Fruit fly (Drosophila melanogaster): ENCODE results near the gene ringer.
A peak's percentile ranks its signal among the peaks of the same experiment; 100 is the strongest.

ringer gene

DNA sequence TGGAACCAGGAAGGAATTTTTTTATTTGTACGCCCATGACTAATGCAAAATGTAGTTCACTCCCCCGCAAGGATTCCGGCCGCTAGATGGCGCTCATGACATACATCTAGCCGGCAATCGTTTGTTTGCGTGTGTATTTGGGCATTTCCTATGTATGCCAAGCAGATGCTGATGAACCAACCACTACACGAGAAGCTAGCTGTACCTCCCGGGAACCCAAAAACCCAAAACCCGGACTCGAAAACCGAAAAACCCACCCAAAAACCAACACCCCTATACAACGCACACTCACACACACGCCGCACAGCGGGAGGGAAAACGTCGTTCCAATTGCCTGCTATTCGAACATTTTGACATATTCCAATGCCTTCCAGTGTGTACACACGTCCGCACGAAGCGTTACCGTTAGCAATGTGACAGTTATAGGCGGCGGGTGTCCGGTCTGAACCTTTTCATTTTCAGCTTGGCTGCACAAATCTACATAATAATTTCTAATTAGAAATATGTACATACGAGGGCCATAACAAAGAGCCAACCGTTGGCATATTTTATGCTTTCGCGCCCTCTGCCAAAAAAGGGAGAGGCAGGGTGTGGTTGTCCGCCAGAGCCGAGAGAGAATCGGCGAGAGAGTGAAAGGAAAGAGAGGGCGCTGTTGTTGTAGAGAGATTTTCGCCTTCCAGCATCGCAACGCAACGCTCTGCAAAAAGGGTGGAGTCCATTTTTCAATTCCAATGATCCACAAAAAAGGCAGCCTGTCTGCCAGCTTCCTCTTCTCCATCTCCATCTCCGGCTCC lies 48.8 kb upstream of the ringer start (continued):
- TF ChIP-seq ewg (GFP tag; optimal IDR thresholded peaks at IDR 0.05) = no peak
- TF ChIP-seq Adf1 (GFP tag; IDR thresholded peaks at IDR 0.05) = no peak
- TF ChIP-seq grau (tag; optimal IDR thresholded peaks at IDR 0.05) = peak; percentile 4
- peak; percentile 3 for TF ChIP-seq phol (tag; optimal IDR thresholded peaks at IDR 0.05)
- TF ChIP-seq insv (GFP tag; optimal IDR thresholded peaks at IDR 0.05) = peak in 1 of 2 experiments; percentile 94
- peak; percentile 36 for TF ChIP-seq sd (tag; optimal IDR thresholded peaks at IDR 0.05)
- TF ChIP-seq seq (GFP tag; IDR thresholded peaks at IDR 0.05) = peak; percentile 49; the same call in 1 of the 2 replicates
- TF ChIP-seq CG4328 (GFP tag; optimal IDR thresholded peaks at IDR 0.05) = peak; percentile 13
- TF ChIP-seq CG6791 (GFP tag; IDR thresholded peaks at IDR 0.05; ENCODE audit: partially characterized antibody) = peak; percentile 56; the same call in 1 of the 3 replicates
- peak; percentile 51; the same call in 1 of the 2 replicates for TF ChIP-seq rib (GFP tag; IDR thresholded peaks at IDR 0.05)
- no peak for TF ChIP-seq CG4854 (GFP tag; optimal IDR thresholded peaks at IDR 0.05)
- TF ChIP-seq Optix (GFP tag; IDR thresholded peaks at IDR 0.05) = no peak
- no peak for TF ChIP-seq zf30C (GFP tag; optimal IDR thresholded peaks at IDR 0.05)
- TF ChIP-seq CG16863 (GFP tag; optimal IDR thresholded peaks at IDR 0.05) = no peak
- peak; percentile 83 for TF ChIP-seq CG14965 (GFP tag; optimal IDR thresholded peaks at IDR 0.05; ENCODE audit: borderline replicate concordance)
- TF ChIP-seq CG9727 (GFP tag; optimal IDR thresholded peaks at IDR 0.05) = peak; percentile 18
- TF ChIP-seq crol (GFP tag; IDR thresholded peaks at IDR 0.05) = peak; percentile 25; the same call in 1 of the 2 replicates
- no peak for TF ChIP-seq lilli (GFP tag; optimal IDR thresholded peaks at IDR 0.05)
- TF ChIP-seq ara (GFP tag; IDR thresholded peaks at IDR 0.05) = 0 out of 2 replicates have a peak, but pooled peaks have one; percentile 36
- TF ChIP-seq Hey (tag; optimal IDR thresholded peaks at IDR 0.05) = peak; percentile 68
- no peak for TF ChIP-seq CG13123 (GFP tag; optimal IDR thresholded peaks at IDR 0.05)
- TF ChIP-seq Elba2 (GFP tag; optimal IDR thresholded peaks at IDR 0.05) = peak; percentile 83
- TF ChIP-seq sens (GFP tag) = peak; percentile 85
- no peak for TF ChIP-seq prd (optimal IDR thresholded peaks at IDR 0.05)
- TF ChIP-seq prd (GFP tag; IDR thresholded peaks at IDR 0.05) = peak; percentile 8; the same call in 1 of the 3 replicates
- TF ChIP-seq CG10543 (GFP tag; optimal IDR thresholded peaks at IDR 0.05) = peak; percentile 25
- peak; percentile 84 for TF ChIP-seq CG4360 (GFP tag; IDR thresholded peaks at IDR 0.05)
- no peak for TF ChIP-seq CG17612 (GFP tag; IDR thresholded peaks at IDR 0.05)
- TF ChIP-seq klu (GFP tag; IDR thresholded peaks at IDR 0.05) = no peak
- no peak for TF ChIP-seq CG12104 (GFP tag; optimal IDR thresholded peaks at IDR 0.05)
- peak; percentile 18 for TF ChIP-seq Ets65A (GFP tag)
- TF ChIP-seq Deaf1 (tag; optimal IDR thresholded peaks at IDR 0.05) = peak; percentile 47
- peak; percentile 60 for TF ChIP-seq yki (optimal IDR thresholded peaks at IDR 0.05)
- peak; percentile 35 for TF ChIP-seq CG32767 (GFP tag; IDR thresholded peaks at IDR 0.05)
- TF ChIP-seq tna (GFP tag; IDR thresholded peaks at IDR 0.05; ENCODE audit: partially characterized antibody) = no peak
- TF ChIP-seq YL-1 (GFP tag; optimal IDR thresholded peaks at IDR 0.05) = peak; percentile 31
- TF ChIP-seq MBD-R2 (GFP tag; IDR thresholded peaks at IDR 0.05) = 0 out of 2 replicates have a peak, but pooled peaks have one; percentile 13
- no peak for TF ChIP-seq tx (GFP tag; optimal IDR thresholded peaks at IDR 0.05)
- TF ChIP-seq gcm2 (GFP tag; optimal IDR thresholded peaks at IDR 0.05) = no peak
- TF ChIP-seq CG8924 (tag; optimal IDR thresholded peaks at IDR 0.05) = peak; percentile 35

DNA sequence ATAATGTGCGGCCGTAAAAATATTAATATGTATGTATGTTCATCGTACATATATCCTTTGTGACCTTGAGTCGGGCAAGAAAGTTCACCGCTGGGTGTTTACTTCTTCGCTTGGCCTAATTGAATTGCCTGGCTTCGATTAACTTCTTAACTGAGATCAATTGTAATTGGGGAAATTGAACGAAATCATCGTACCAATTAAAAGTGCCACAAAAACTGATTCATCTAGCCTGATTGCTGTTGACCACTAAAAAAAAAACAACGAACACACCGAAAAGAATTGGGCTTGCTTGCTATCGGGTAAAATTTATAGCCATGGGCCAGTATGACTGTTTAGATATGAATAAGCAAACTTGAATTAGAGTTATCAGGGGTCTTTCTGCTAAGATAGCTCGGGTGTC lies 43.0 kb upstream of the ringer start:
- no peak for TF ChIP-seq crc (GFP tag; optimal IDR thresholded peaks at IDR 0.05)
- no peak for TF ChIP-seq Antp (GFP tag; optimal IDR thresholded peaks at IDR 0.05)
- no peak for TF ChIP-seq CG14860 (GFP tag; IDR thresholded peaks at IDR 0.05; ENCODE audit: partially characterized antibody)
- no peak for TF ChIP-seq pnt (GFP tag; optimal IDR thresholded peaks at IDR 0.05)
- no peak for TF ChIP-seq az2 (GFP tag; optimal IDR thresholded peaks at IDR 0.05)
- TF ChIP-seq CG11723 (GFP tag; optimal IDR thresholded peaks at IDR 0.05) = no peak
- no peak for TF ChIP-seq CG4617 (GFP tag; optimal IDR thresholded peaks at IDR 0.05; ENCODE audit: borderline replicate concordance)
- TF ChIP-seq trem (tag; optimal IDR thresholded peaks at IDR 0.05) = no peak
- no peak for TF ChIP-seq Ptx1 (GFP tag; IDR thresholded peaks at IDR 0.05)
- TF ChIP-seq pita (GFP tag; optimal IDR thresholded peaks at IDR 0.05) = no peak
- no peak for TF ChIP-seq CG14050 (GFP tag; IDR thresholded peaks at IDR 0.05)
- no peak for TF ChIP-seq CG13296 (GFP tag; optimal IDR thresholded peaks at IDR 0.05)
- no peak for TF ChIP-seq HLHmδ (GFP tag; optimal IDR thresholded peaks at IDR 0.05)

Measured in whole organism, embryonic.